Fruit fly (Drosophila melanogaster): Measurements from ENCODE around the gene CG45071.
A peak's percentile ranks its signal among the peaks of the same experiment; 100 is the strongest.

CG45071 gene

dm6 chr3L:15097878-15098520, 7.7 kb upstream of the CG45071 start, which contains the start of gene Ctps (continued):
- peak; percentile 4 for TF ChIP-seq CoRest (tag; optimal IDR thresholded peaks at IDR 0.05)
- TF ChIP-seq lbe (GFP tag; optimal IDR thresholded peaks at IDR 0.05) = no peak
- peak; percentile 25 for TF ChIP-seq HmgZ (tag; optimal IDR thresholded peaks at IDR 0.05)
- no peak for TF ChIP-seq yki (optimal IDR thresholded peaks at IDR 0.05)
- TF ChIP-seq CG10654 (GFP tag; optimal IDR thresholded peaks at IDR 0.05) = no peak
- TF ChIP-seq Myb (GFP tag; optimal IDR thresholded peaks at IDR 0.05) = peak; percentile 43
- no peak for TF ChIP-seq CG9817 (tag; optimal IDR thresholded peaks at IDR 0.05)
- no peak for TF ChIP-seq CG16779 (GFP tag; IDR thresholded peaks at IDR 0.05)
- TF ChIP-seq Hmx (GFP tag; optimal IDR thresholded peaks at IDR 0.05) = no peak
- no peak for TF ChIP-seq prd (optimal IDR thresholded peaks at IDR 0.05)
- TF ChIP-seq prd (GFP tag; IDR thresholded peaks at IDR 0.05) = 0 out of 3 replicates have a peak, but pooled peaks have one; percentile 19
- peak; percentile 16 for TF ChIP-seq Chrac-16 (GFP tag; optimal IDR thresholded peaks at IDR 0.05)
- TF ChIP-seq Rx (GFP tag; IDR thresholded peaks at IDR 0.05) = no peak
- no peak for TF ChIP-seq H2.0 (GFP tag; IDR thresholded peaks at IDR 0.05)
- no peak for TF ChIP-seq Lim3 (GFP tag; IDR thresholded peaks at IDR 0.05)
- TF ChIP-seq CG7745 (tag; optimal IDR thresholded peaks at IDR 0.05) = no peak
- peak; percentile 5 for TF ChIP-seq caup (GFP tag; optimal IDR thresholded peaks at IDR 0.05; ENCODE audit: severe bottlenecking)
- peak; percentile 2 for TF ChIP-seq CG12769 (tag; optimal IDR thresholded peaks at IDR 0.05)
- TF ChIP-seq Pdp1 (GFP tag; optimal IDR thresholded peaks at IDR 0.05) = no peak
- no peak for TF ChIP-seq CG13894 (tag; optimal IDR thresholded peaks at IDR 0.05)
- no peak for TF ChIP-seq CG11560 (tag; IDR thresholded peaks at IDR 0.05)
- TF ChIP-seq slbo (GFP tag; IDR thresholded peaks at IDR 0.05) = peak; percentile 42; the same call in 1 of the 2 replicates
- no peak for TF ChIP-seq CG17385 (GFP tag; optimal IDR thresholded peaks at IDR 0.05)
- peak; percentile 55 for TF ChIP-seq Max (GFP tag; optimal IDR thresholded peaks at IDR 0.05)
- TF ChIP-seq ssp (GFP tag; IDR thresholded peaks at IDR 0.05) = no peak
- no peak for TF ChIP-seq seq (GFP tag; IDR thresholded peaks at IDR 0.05)
- peak; percentile 24 for TF ChIP-seq CG12659 (GFP tag; optimal IDR thresholded peaks at IDR 0.05)
- TF ChIP-seq danr (GFP tag; IDR thresholded peaks at IDR 0.05) = no peak
- TF ChIP-seq CG11247 (GFP tag; IDR thresholded peaks at IDR 0.05) = no peak
- peak; percentile 14; the same call in 1 of the 2 replicates for TF ChIP-seq CG13287 (GFP tag; IDR thresholded peaks at IDR 0.05; ENCODE audit: partially characterized antibody)
- TF ChIP-seq CG1647 (GFP tag; optimal IDR thresholded peaks at IDR 0.05) = no peak
- TF ChIP-seq Fer3 (tag; optimal IDR thresholded peaks at IDR 0.05) = peak; percentile 20
- no peak for TF ChIP-seq CG3838 (GFP tag; optimal IDR thresholded peaks at IDR 0.05)
- TF ChIP-seq CG31441 (GFP tag; IDR thresholded peaks at IDR 0.05) = no peak
- no peak for TF ChIP-seq Ravus (GFP tag; IDR thresholded peaks at IDR 0.05)
- no peak for TF ChIP-seq gcm2 (GFP tag; optimal IDR thresholded peaks at IDR 0.05)
- TF ChIP-seq Rfx (GFP tag; IDR thresholded peaks at IDR 0.05) = peak; percentile 33; the same call in 1 of the 2 replicates
- peak; percentile 21 for TF ChIP-seq mam (GFP tag; optimal IDR thresholded peaks at IDR 0.05)
- peak; percentile 38 for TF ChIP-seq CG4617 (GFP tag; optimal IDR thresholded peaks at IDR 0.05; ENCODE audit: borderline replicate concordance)
- TF ChIP-seq abd-A (tag; optimal IDR thresholded peaks at IDR 0.05) = no peak
- TF ChIP-seq esg (GFP tag; conservative IDR thresholded peaks at IDR 0.05) = no peak
- TF ChIP-seq lov (optimal IDR thresholded peaks at IDR 0.05) = no peak
- TF ChIP-seq lov (GFP tag; IDR thresholded peaks at IDR 0.05) = no peak
- TF ChIP-seq ro (GFP tag; IDR thresholded peaks at IDR 0.05) = no peak
- TF ChIP-seq HHEX (GFP tag; optimal IDR thresholded peaks at IDR 0.05) = peak; percentile 4
- TF ChIP-seq CG2120 (GFP tag; optimal IDR thresholded peaks at IDR 0.05) = peak; percentile 43
- TF ChIP-seq D19A (tag; optimal IDR thresholded peaks at IDR 0.05) = no peak
- no peak for TF ChIP-seq CG11398 (GFP tag; optimal IDR thresholded peaks at IDR 0.05)
- TF ChIP-seq CG34422 (GFP tag; IDR thresholded peaks at IDR 0.05) = peak; percentile 27; the same call in 1 of the 3 replicates
- no peak for TF ChIP-seq zf30C (GFP tag; optimal IDR thresholded peaks at IDR 0.05)
- TF ChIP-seq phol (tag; optimal IDR thresholded peaks at IDR 0.05) = peak; percentile 2

Data from whole organism, embryonic.